Worm (Caenorhabditis elegans): ENCODE measurements around the gene sptl-2.

DNA sequence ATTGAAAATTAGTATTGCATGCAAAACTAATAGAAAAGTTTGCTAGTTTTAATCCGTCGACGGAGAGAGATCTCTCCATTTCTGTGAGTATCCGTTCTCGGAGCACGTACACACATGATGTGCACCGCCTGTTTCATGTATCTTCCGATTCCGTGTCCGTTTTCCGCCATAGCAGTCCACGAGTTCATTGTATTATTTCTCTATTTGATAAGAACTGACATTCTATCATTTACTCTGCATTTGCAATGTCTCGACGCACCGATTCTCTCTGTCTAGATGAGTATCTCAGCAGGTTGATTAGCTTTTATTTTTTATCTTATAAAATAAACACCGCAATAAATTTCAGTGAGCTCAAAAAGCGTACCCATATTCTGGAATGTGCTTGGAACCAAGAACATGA, 1.9 kb downstream of the sptl-2 start:
- TF ChIP-seq dao-5 (tag; optimal IDR thresholded peaks at IDR 0.05), result no peak
- no peak for TF ChIP-seq him-1 (tag; optimal IDR thresholded peaks at IDR 0.05)

All from whole organism, L4/young adult.